Fruit fly (Drosophila melanogaster) whole organism, embryonic: ENCODE data around the gene CG31103.

ENCODE experiments used
- Adf1 ChIP-seq: fragments of 200-800 bp; sonication (Bioruptor generic); IDR thresholded peaks from 2 replicates; pipeline ENCODE4 v1.3.6; 2022; ENCODE audit warnings: missing biosample characterization, missing genetic modification characterization
- Antp ChIP-seq: fragments of 200-800 bp; sonication (Bioruptor generic); optimal IDR thresholded peaks from 3 replicates; lab custom pipeline; 2016; ENCODE audit warnings: missing biosample characterization, missing genetic modification characterization
- CG10267 ChIP-seq: fragments of 200-800 bp; sonication (Bioruptor generic); optimal IDR thresholded peaks from 2 replicates; lab custom pipeline; 2018; ENCODE audit warnings: missing biosample characterization, mild to moderate bottlenecking, missing genetic modification characterization, moderate library complexity
- CG10462 ChIP-seq: fragments of 200-800 bp; sonication (Bioruptor generic); optimal IDR thresholded peaks from 2 replicates; lab custom pipeline; 2016; ENCODE audit warnings: missing biosample characterization, missing genetic modification characterization
- CG11504 ChIP-seq: fragments of 200-800 bp; sonication (Bioruptor generic); optimal IDR thresholded peaks from 3 replicates; lab custom pipeline; 2019; ENCODE audit warnings: missing biosample characterization, mild to moderate bottlenecking, missing genetic modification characterization, moderate library complexity
- CG11723 ChIP-seq: fragments of 200-800 bp; sonication (Bioruptor generic); optimal IDR thresholded peaks from 2 replicates; lab custom pipeline; 2017; ENCODE audit warnings: missing biosample characterization, mild to moderate bottlenecking, missing genetic modification characterization
- CG12071 ChIP-seq: fragments of 200-800 bp; sonication (Bioruptor generic); optimal IDR thresholded peaks from 3 replicates; lab custom pipeline; 2018; ENCODE audit warnings: missing biosample characterization, mild to moderate bottlenecking, missing genetic modification characterization
- CG12391 ChIP-seq: fragments of 200-800 bp; sonication (Bioruptor generic); optimal IDR thresholded peaks from 3 replicates; lab custom pipeline; 2018; ENCODE audit warnings: missing biosample characterization, mild to moderate bottlenecking, missing genetic modification characterization, moderate library complexity
- CG12769 ChIP-seq: fragments of 200-800 bp; sonication (Bioruptor generic); optimal IDR thresholded peaks from 2 replicates; lab custom pipeline; 2019; ENCODE audit warnings: missing biosample characterization, mild to moderate bottlenecking, missing genetic modification characterization, moderate library complexity
- CG12942 ChIP-seq: fragments of 200-800 bp; sonication (Bioruptor generic); optimal IDR thresholded peaks from 3 replicates; lab custom pipeline; 2016; ENCODE audit warnings: missing biosample characterization, missing genetic modification characterization
- CG13123 ChIP-seq: fragments of 200-800 bp; sonication (Bioruptor generic); optimal IDR thresholded peaks from 2 replicates; lab custom pipeline; 2016; ENCODE audit warnings: missing biosample characterization, missing genetic modification characterization
- CG15073 ChIP-seq: fragments of 200-800 bp; sonication (Bioruptor generic); optimal IDR thresholded peaks from 2 replicates; lab custom pipeline; 2016; ENCODE audit warnings: missing biosample characterization, missing genetic modification characterization
- CG15696 ChIP-seq: fragments of 200-800 bp; sonication (Bioruptor generic); optimal IDR thresholded peaks from 2 replicates; lab custom pipeline; 2019; ENCODE audit warnings: missing biosample characterization, mild to moderate bottlenecking, missing genetic modification characterization, moderate library complexity
- CG17186 ChIP-seq: fragments of 200-800 bp; sonication (Bioruptor generic); optimal IDR thresholded peaks from 3 replicates; lab custom pipeline; 2017; ENCODE audit warnings: missing biosample characterization, missing genetic modification reagents, missing genetic modification characterization
- CG18764 ChIP-seq: fragments of 200-800 bp; sonication (Bioruptor generic); optimal IDR thresholded peaks from 3 replicates; lab custom pipeline; 2016; ENCODE audit warnings: missing biosample characterization, missing genetic modification characterization
- CG2889 ChIP-seq: fragments of 200-800 bp; sonication (Bioruptor generic); IDR thresholded peaks from 3 replicates; pipeline ENCODE4 v1.3.6; 2022; ENCODE audit warnings: missing biosample characterization, missing genetic modification characterization
- CG31224 ChIP-seq: fragments of 200-800 bp; sonication (Bioruptor generic); IDR thresholded peaks from 2 replicates; pipeline ENCODE4 v1.3.6; 2022; ENCODE audit warnings: missing biosample characterization, missing genetic modification characterization
- CG3407 ChIP-seq: fragments of 200-800 bp; sonication (Bioruptor generic); optimal IDR thresholded peaks from 2 replicates; lab custom pipeline; 2018; ENCODE audit warnings: missing biosample characterization, mild to moderate bottlenecking, missing genetic modification characterization
- CG34224 ChIP-seq: fragments of 200-800 bp; sonication (Bioruptor generic); IDR thresholded peaks from 3 replicates; pipeline ENCODE4 v1.3.6; 2022; ENCODE audit warnings: missing biosample characterization, missing genetic modification characterization; ENCODE audit not compliant: partially characterized antibody
- CG34422 ChIP-seq: fragments of 200-800 bp; sonication (Bioruptor generic); IDR thresholded peaks from 3 replicates; pipeline ENCODE4 v1.3.6; 2022; ENCODE audit warnings: missing biosample characterization, missing genetic modification characterization
- CG4424 ChIP-seq: fragments of 200-800 bp; sonication (Bioruptor generic); optimal IDR thresholded peaks from 3 replicates; lab custom pipeline; 2016; ENCODE audit warnings: missing biosample characterization, missing genetic modification characterization
- CG5953 ChIP-seq: fragments of 200-800 bp; sonication (Bioruptor generic); IDR thresholded peaks from 2 replicates; pipeline ENCODE4 v1.3.6; 2022; ENCODE audit warnings: missing biosample characterization, missing genetic modification characterization
- CG6272 ChIP-seq: fragments of 200-800 bp; sonication (Bioruptor generic); IDR thresholded peaks from 2 replicates; pipeline ENCODE4 v1.3.6; 2022; ENCODE audit warnings: missing biosample characterization, missing genetic modification characterization
- CG7372 ChIP-seq: fragments of 200-800 bp; sonication (Bioruptor generic); IDR thresholded peaks from 2 replicates; pipeline ENCODE4 v1.3.6; 2022; ENCODE audit warnings: missing biosample characterization, missing genetic modification characterization
- CTCF ChIP-seq: fragments of 200-800 bp; sonication (Bioruptor generic); optimal IDR thresholded peaks from 2 replicates; lab custom pipeline; 2017; ENCODE audit warnings: missing biosample characterization, mild to moderate bottlenecking, missing genetic modification characterization, moderate library complexity
- Dek ChIP-seq: fragments of 200-800 bp; sonication (Bioruptor generic); optimal IDR thresholded peaks from 3 replicates; lab custom pipeline; 2019; ENCODE audit warnings: missing biosample characterization, mild to moderate bottlenecking, missing genetic modification characterization, moderate library complexity
- Gsc ChIP-seq: fragments of 200-800 bp; sonication (Bioruptor generic); IDR thresholded peaks from 2 replicates; pipeline ENCODE4 v1.3.6; 2022; ENCODE audit warnings: missing biosample characterization, missing genetic modification characterization
- HHEX ChIP-seq: fragments of 200-800 bp; sonication (Bioruptor generic); optimal IDR thresholded peaks from 3 replicates; lab custom pipeline; 2017; ENCODE audit warnings: missing biosample characterization, mild to moderate bottlenecking, missing genetic modification characterization, missing genetic modification reagents
- Hey ChIP-seq: fragments of 200-800 bp; sonication (Bioruptor generic); optimal IDR thresholded peaks from 3 replicates; lab custom pipeline; 2018; ENCODE audit warnings: missing biosample characterization, mild to moderate bottlenecking, missing genetic modification characterization
- Hr3 ChIP-seq: fragments of 200-800 bp; sonication (Bioruptor generic); optimal IDR thresholded peaks from 3 replicates; lab custom pipeline; 2016; ENCODE audit warnings: missing biosample characterization, missing genetic modification characterization
- Kr ChIP-seq: fragments of 200-800 bp; sonication (Bioruptor generic); optimal IDR thresholded peaks from 2 replicates; lab custom pipeline; 2017; ENCODE audit warnings: missing biosample characterization, mild to moderate bottlenecking, missing genetic modification characterization
- Mad ChIP-seq: fragments of 200-800 bp; sonication (Bioruptor generic); optimal IDR thresholded peaks from 2 replicates; lab custom pipeline; 2016; ENCODE audit warnings: missing biosample characterization, missing genetic modification characterization
- NC2β ChIP-seq: fragments of 200-800 bp; sonication (Bioruptor generic); optimal IDR thresholded peaks from 2 replicates; lab custom pipeline; 2016; ENCODE audit warnings: missing biosample characterization, missing genetic modification characterization
- Neu2 ChIP-seq: fragments of 200-800 bp; sonication (Bioruptor generic); optimal IDR thresholded peaks from 3 replicates; lab custom pipeline; 2016; ENCODE audit warnings: missing biosample characterization, missing genetic modification characterization, borderline replicate concordance
- Nf-YB ChIP-seq: fragments of 200-800 bp; sonication (Bioruptor generic); optimal IDR thresholded peaks from 3 replicates; lab custom pipeline; 2019; ENCODE audit warnings: missing biosample characterization, mild to moderate bottlenecking, missing genetic modification characterization, moderate library complexity
- Opbp ChIP-seq: fragments of 200-800 bp; sonication (Bioruptor generic); IDR thresholded peaks from 3 replicates; pipeline ENCODE4 v1.3.6; 2022; ENCODE audit warnings: missing biosample characterization, missing genetic modification characterization; ENCODE audit not compliant: partially characterized antibody
- Pdp1 ChIP-seq, 2 experiments: fragments of 200-800 bp; sonication (Bioruptor generic); optimal IDR thresholded peaks; 3 replicates each; lab custom pipeline; 2016; ENCODE audit warnings: missing biosample characterization in 2 of 2, missing genetic modification characterization in 2 of 2, mild to moderate bottlenecking in 1 of 2, moderate library complexity in 1 of 2
- Taf1 ChIP-seq: fragments of 200-800 bp; sonication (Bioruptor generic); IDR thresholded peaks from 2 replicates; pipeline ENCODE4 v1.3.6; 2022; ENCODE audit warnings: missing biosample characterization, missing genetic modification characterization
- ewg ChIP-seq: fragments of 200-800 bp; sonication (Bioruptor generic); optimal IDR thresholded peaks from 3 replicates; lab custom pipeline; 2017; ENCODE audit warnings: mild to moderate bottlenecking, missing biosample characterization, missing genetic modification reagents, missing genetic modification characterization
- jigr1 ChIP-seq: fragments of 200-800 bp; sonication (Bioruptor generic); IDR thresholded peaks from 3 replicates; pipeline ENCODE4 v1.3.6; 2022; ENCODE audit warnings: missing biosample characterization, missing genetic modification characterization
- ken ChIP-seq: fragments of 200-800 bp; sonication (Bioruptor generic); IDR thresholded peaks from 3 replicates; pipeline ENCODE4 v1.3.6; 2022; ENCODE audit warnings: missing biosample characterization, missing genetic modification characterization
- lbe ChIP-seq: fragments of 200-800 bp; sonication (Bioruptor generic); optimal IDR thresholded peaks from 2 replicates; lab custom pipeline; 2016; ENCODE audit warnings: missing biosample characterization, mild to moderate bottlenecking, missing genetic modification characterization
- lov ChIP-seq, 2 experiments: fragments of 200-800 bp in 1 of 2; fragments of >200 bp in 1 of 2; sonication (Bioruptor generic) in 1 of 2; IDR thresholded peaks in 1 of 2; optimal IDR thresholded peaks in 1 of 2; 2 replicates in 1 of 2; 3 replicates in 1 of 2; pipeline versions ENCODE4 v1.3.6 to Lab custom; 2017 to 2022; ENCODE audit warnings: missing biosample characterization in 1 of 2, missing genetic modification characterization in 1 of 2
- luna ChIP-seq: fragments of 200-800 bp; sonication (Bioruptor generic); optimal IDR thresholded peaks from 2 replicates; lab custom pipeline; 2016; ENCODE audit warnings: missing biosample characterization, missing genetic modification characterization
- pzg ChIP-seq: fragments of 200-800 bp; sonication (Bioruptor generic); optimal IDR thresholded peaks from 3 replicates; lab custom pipeline; 2018; ENCODE audit warnings: missing biosample characterization, mild to moderate bottlenecking, missing genetic modification characterization, moderate library complexity
- sens ChIP-seq: fragments of 200-800 bp; sonication (Bioruptor generic); peaks from one replicate; lab custom pipeline; 2016; ENCODE audit warnings: missing biosample characterization, missing genetic modification characterization
- sug ChIP-seq: fragments of 200-800 bp; optimal IDR thresholded peaks from 2 replicates; lab custom pipeline; 2019; ENCODE audit warnings: missing biosample characterization, mild to moderate bottlenecking, missing genetic modification characterization, moderate library complexity
- vnd ChIP-seq: fragments of 200-800 bp; sonication (Bioruptor generic); IDR thresholded peaks from 3 replicates; pipeline ENCODE4 v1.3.6; 2022; ENCODE audit warnings: missing biosample characterization, missing genetic modification characterization; ENCODE audit not compliant: partially characterized antibody
- wek ChIP-seq: fragments of 200-800 bp; sonication (Bioruptor generic); optimal IDR thresholded peaks from 3 replicates; lab custom pipeline; 2018; ENCODE audit warnings: missing biosample characterization, mild to moderate bottlenecking, missing genetic modification characterization, moderate library complexity
- zf30C ChIP-seq: fragments of 200-800 bp; sonication (Bioruptor generic); optimal IDR thresholded peaks from 3 replicates; lab custom pipeline; 2018; ENCODE audit warnings: missing biosample characterization, mild to moderate bottlenecking, missing genetic modification characterization

The CG31103 gene

DNA sequence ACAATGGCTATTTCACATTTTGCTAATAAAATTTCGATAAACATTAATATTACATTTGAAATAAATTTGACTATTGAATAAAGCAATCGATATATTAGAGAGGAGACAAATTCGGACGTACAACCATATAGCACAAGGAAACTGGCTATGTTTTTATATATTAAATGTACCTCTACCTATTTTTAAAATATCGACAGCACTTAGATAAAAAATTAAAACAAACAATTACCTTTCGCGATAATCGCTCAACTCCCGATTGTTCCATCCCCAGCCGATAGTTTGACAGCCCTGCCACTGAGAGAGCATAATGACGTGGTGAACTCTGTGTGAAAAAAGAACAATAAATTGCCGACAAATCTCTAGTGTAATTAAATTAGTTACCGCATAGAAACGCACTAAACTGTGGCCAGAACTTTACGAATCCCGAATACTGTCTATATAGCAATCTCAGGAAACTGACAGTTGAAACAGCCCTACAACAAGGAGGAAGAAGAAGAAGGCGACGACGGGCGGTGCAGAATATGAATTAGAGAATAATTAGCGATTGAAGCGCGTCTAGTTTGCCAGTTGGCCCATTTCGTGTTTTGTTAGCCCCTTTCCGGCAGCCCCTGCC lies 39.6 kb downstream of the CG31103 start, which contains the start of gene CG11857 (continued):
- peak; percentile 99 for TF ChIP-seq CG12391 (tag; lab: Kevin White, UChicago)
- peak; percentile 83 for TF ChIP-seq Neu2
- peak; percentile 97 for TF ChIP-seq CG10462 (GFP tag; lab: Kevin White, UChicago)
- TF ChIP-seq ewg (GFP tag; lab: Kevin White, UChicago), result peak; percentile 92
- peak; percentile 27 for TF ChIP-seq zf30C (GFP tag; lab: Kevin White, UChicago)
- TF ChIP-seq CG10267, result peak; percentile 94
- TF ChIP-seq luna (GFP tag; lab: Kevin White, UChicago), result peak; percentile 91
- TF ChIP-seq HHEX (GFP tag; lab: Kevin White, UChicago), result peak; percentile 96
- peak; percentile 99 for TF ChIP-seq CG6272 (GFP tag; lab: Robert Waterston, UW)
- peak; percentile 94 for TF ChIP-seq CG11723 (GFP tag; lab: Kevin White, UChicago)
- TF ChIP-seq Antp (GFP tag; lab: Kevin White, UChicago), result peak; percentile 97
- TF ChIP-seq sens (GFP tag; lab: Kevin White, UChicago), result peak; percentile 100
- TF ChIP-seq CG5953 (GFP tag; lab: Robert Waterston, UW), result peak; percentile 96
- peak; percentile 97 for TF ChIP-seq CG13123
- TF ChIP-seq NC2β (GFP tag; lab: Kevin White, UChicago), result peak; percentile 96
- peak; percentile 97 for TF ChIP-seq CG31224 (GFP tag; lab: Robert Waterston, UW)
- TF ChIP-seq CG18764 (GFP tag; lab: Kevin White, UChicago), result peak; percentile 97
- TF ChIP-seq CG11504, result peak; percentile 95
- TF ChIP-seq wek (GFP tag; lab: Kevin White, UChicago), result peak; percentile 79
- TF ChIP-seq Hey (tag; lab: Kevin White, UChicago), result peak; percentile 87
- peak; percentile 99 for TF ChIP-seq CG7372
- TF ChIP-seq Pdp1 (GFP tag; optimal IDR thresholded peaks at IDR 0.05; lab: Kevin White, UChicago), result peak; percentile 98
- TF ChIP-seq jigr1, result peak; percentile 99
- TF ChIP-seq CG2889, result peak; percentile 99
- peak; percentile 99 for TF ChIP-seq ken (GFP tag; lab: Robert Waterston, UW)
- no peak for TF ChIP-seq lov (optimal IDR thresholded peaks at IDR 0.05; lab: Kevin White, UChicago)
- TF ChIP-seq lov (GFP tag; IDR thresholded peaks at IDR 0.05; lab: Robert Waterston, UW), result peak; percentile 98
- peak; percentile 98 for TF ChIP-seq CG12769 (tag; lab: Kevin White, UChicago)
- peak; percentile 98 for TF ChIP-seq CG12942
- TF ChIP-seq Gsc, result peak; percentile 96
- TF ChIP-seq Taf1 (GFP tag; lab: Robert Waterston, UW), result peak; percentile 97
- peak; percentile 98 for TF ChIP-seq CG15696 (tag; lab: Kevin White, UChicago)
- peak; percentile 89 for TF ChIP-seq CG12071 (GFP tag; lab: Kevin White, UChicago)
- peak; percentile 59 for TF ChIP-seq CTCF (GFP tag; lab: Kevin White, UChicago)
- TF ChIP-seq pzg (GFP tag; lab: Kevin White, UChicago), result peak; percentile 89
- TF ChIP-seq Dek (tag; lab: Kevin White, UChicago), result peak; percentile 98
- peak; percentile 99 for TF ChIP-seq Opbp (GFP tag; lab: Robert Waterston, UW)
- TF ChIP-seq CG4424, result peak; percentile 98
- peak; percentile 80 for TF ChIP-seq Nf-YB
- peak; percentile 94 for TF ChIP-seq CG17186 (GFP tag; lab: Kevin White, UChicago)
- TF ChIP-seq Adf1, result peak; percentile 89
- TF ChIP-seq vnd, result peak; percentile 100
- TF ChIP-seq Kr, result peak; percentile 21
- peak; percentile 80 for TF ChIP-seq CG15073 (GFP tag; lab: Kevin White, UChicago)
- peak; percentile 94 for TF ChIP-seq CG3407 (GFP tag; lab: Kevin White, UChicago)
- TF ChIP-seq CG34224 (GFP tag; lab: Robert Waterston, UW), result peak; percentile 100
- peak; percentile 97 for TF ChIP-seq sug (tag; lab: Kevin White, UChicago)
- TF ChIP-seq Hr3 (GFP tag; lab: Kevin White, UChicago), result peak; percentile 99
- peak; percentile 96 for TF ChIP-seq lbe (GFP tag; lab: Kevin White, UChicago)
- peak; percentile 98 for TF ChIP-seq Mad (GFP tag; lab: Kevin White, UChicago)
- TF ChIP-seq CG34422, result peak; percentile 100
